Fruit fly (Drosophila melanogaster): ENCODE measurements around the gene CG11076.

The CG11076 gene

dm6 chr4:980475-980856 is 51.1 kb downstream of the CG11076 start:
- no peak for TF ChIP-seq h (optimal IDR thresholded peaks at IDR 0.05)
- TF ChIP-seq psq (optimal IDR thresholded peaks at IDR 0.05): no peak
- no peak for TF ChIP-seq Myc (optimal IDR thresholded peaks at IDR 0.05)
- TF ChIP-seq Sin3A (optimal IDR thresholded peaks at IDR 0.05): no peak
- no peak for TF ChIP-seq insv (optimal IDR thresholded peaks at IDR 0.05)
- no peak for TF ChIP-seq ttk (optimal IDR thresholded peaks at IDR 0.05)

All from Kc167 (cell line).